Worm (Caenorhabditis elegans): Measurements from ENCODE around the gene epc-1.

The epc-1 gene

ce11 chrIII:12614669-12615451, 6.5 kb upstream of the epc-1 start:
- TF ChIP-seq W03F9.2 (tag; optimal IDR thresholded peaks at IDR 0.05) = peak; percentile 31
- peak; percentile 27 for TF ChIP-seq dao-5 (tag; optimal IDR thresholded peaks at IDR 0.05)
- peak; percentile 9 for TF ChIP-seq him-1 (tag; optimal IDR thresholded peaks at IDR 0.05)

ce11 chrIII:12614161-12614560, 5.8 kb upstream of the epc-1 start:
- no peak for TF ChIP-seq dao-5 (tag; optimal IDR thresholded peaks at IDR 0.05)
- no peak for TF ChIP-seq him-1 (tag; optimal IDR thresholded peaks at IDR 0.05)
- TF ChIP-seq W03F9.2 (tag; optimal IDR thresholded peaks at IDR 0.05) = no peak

DNA sequence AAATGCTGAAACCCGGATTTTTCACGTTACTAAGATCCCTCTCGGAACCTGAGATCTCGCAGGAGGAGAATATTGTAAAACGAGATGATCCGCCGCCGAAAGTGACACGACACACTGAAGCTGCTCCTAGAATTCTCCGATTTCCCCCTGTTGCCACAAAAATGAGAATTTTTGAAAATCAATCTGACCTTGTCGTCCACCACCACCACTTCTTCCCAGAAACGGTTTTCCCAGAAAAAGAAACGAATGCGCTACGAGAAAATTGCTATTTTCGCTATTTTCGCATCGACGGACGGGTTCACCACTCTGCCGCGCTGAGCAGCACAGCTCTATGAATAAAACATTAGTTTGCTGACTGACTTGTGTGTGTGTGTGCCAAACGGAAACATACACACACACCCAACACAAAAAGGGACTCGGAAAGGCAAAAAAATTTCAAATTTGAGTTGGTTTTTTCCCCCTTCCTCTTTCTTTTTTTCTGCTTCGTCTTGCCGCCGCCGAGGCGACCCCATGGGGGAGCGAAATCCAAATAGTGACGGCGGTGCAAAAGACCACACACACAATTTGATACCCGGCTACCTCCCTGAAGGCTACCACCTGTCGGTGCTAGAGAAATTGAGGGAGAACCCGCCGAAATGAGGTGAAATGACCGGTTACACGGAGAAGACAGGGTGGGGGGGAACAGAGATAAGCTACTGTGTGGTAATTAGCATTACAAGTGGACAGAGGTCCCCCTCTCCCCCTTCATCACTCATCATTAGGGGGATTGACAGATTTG, 4.9 kb upstream of the epc-1 start:
- no peak for TF ChIP-seq dao-5 (tag; optimal IDR thresholded peaks at IDR 0.05)
- no peak for TF ChIP-seq W03F9.2 (tag; optimal IDR thresholded peaks at IDR 0.05)
- TF ChIP-seq him-1 (tag; optimal IDR thresholded peaks at IDR 0.05) = no peak

ce11 chrIII:12612519-12612935, 4.1 kb upstream of the epc-1 start:
- TF ChIP-seq dao-5 (tag; optimal IDR thresholded peaks at IDR 0.05) = no peak
- TF ChIP-seq him-1 (tag; optimal IDR thresholded peaks at IDR 0.05) = peak; percentile 95
- peak; percentile 92 for TF ChIP-seq W03F9.2 (tag; optimal IDR thresholded peaks at IDR 0.05)

ce11 chrIII:12611414-12611813, 3.0 kb upstream of the epc-1 start:
- no peak for TF ChIP-seq W03F9.2 (tag; optimal IDR thresholded peaks at IDR 0.05)
- no peak for TF ChIP-seq him-1 (tag; optimal IDR thresholded peaks at IDR 0.05)
- no peak for TF ChIP-seq dao-5 (tag; optimal IDR thresholded peaks at IDR 0.05)

DNA sequence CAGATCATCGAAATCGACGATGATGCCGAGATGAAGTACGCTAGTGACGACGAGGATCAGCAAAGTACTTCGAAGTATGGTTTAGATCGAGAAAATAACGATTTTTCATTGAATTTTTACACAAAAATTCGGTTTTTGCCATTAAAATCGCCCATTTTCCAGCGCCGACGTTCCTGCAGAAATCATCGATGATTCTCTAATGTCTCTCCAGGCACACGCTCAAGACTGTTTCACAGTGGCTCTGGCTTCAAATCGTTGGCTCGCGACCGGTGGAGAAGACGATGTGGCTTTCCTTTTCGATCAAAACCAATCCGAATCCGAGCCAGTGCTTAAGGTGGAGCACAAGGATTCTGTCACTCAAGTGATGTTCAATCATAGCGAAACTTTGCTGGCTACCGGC, 1.0 kb upstream of the epc-1 start:
- TF ChIP-seq him-1 (tag; optimal IDR thresholded peaks at IDR 0.05) (no peak), dao-5 (tag; optimal IDR thresholded peaks at IDR 0.05) (no peak), W03F9.2 (tag; optimal IDR thresholded peaks at IDR 0.05) (no peak)

DNA sequence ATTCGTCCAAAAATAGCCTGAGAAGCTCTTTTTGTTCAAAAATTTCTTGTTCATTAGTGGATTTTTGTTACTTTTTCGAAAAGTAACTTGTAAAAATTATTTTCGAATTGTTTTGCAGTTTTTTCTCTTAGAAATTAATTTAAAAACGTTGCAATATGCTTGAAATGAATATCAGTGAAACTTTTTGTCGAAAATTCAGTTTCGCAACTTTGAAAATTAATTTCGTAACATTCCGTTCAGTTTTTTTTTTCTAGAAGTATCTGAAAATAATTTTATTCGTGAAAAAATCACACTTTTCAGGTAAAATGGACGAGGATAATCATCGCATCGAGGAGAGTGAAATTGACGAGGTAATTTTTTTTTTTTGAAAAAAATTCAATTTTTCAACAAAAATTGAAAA, 603 bp upstream of the epc-1 start, which contains the start of gene Y111B2A.12:
TSS of gene Y111B2A.12 (plus strand) at position 301 of the 400 bp plus-strand sequence.
- no peak for TF ChIP-seq dao-5 (tag; optimal IDR thresholded peaks at IDR 0.05)
- TF ChIP-seq him-1 (tag; optimal IDR thresholded peaks at IDR 0.05) = no peak
- TF ChIP-seq W03F9.2 (tag; optimal IDR thresholded peaks at IDR 0.05) = no peak

DNA sequence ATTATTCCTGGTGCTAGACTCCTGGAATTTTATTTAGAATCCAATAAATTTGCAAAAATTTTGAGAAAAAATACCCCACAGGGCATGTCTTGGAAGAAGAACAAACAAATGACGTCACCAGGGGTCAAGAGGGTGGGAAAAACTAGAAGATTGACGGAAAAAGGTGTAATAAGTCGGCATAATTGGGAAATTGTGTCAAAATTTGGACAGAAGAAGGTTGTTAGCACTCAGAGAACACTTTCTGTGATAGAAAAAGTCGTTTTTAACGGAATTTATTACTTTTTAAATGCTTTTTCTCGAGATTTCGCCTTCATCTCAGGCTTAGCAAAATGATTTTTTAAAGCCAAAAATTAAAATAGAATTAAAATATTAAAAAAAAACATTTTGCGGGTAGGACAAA, 1.1 kb downstream of the epc-1 start:
- TF ChIP-seq W03F9.2 (tag; optimal IDR thresholded peaks at IDR 0.05) (no peak), him-1 (tag; optimal IDR thresholded peaks at IDR 0.05) (no peak), dao-5 (tag; optimal IDR thresholded peaks at IDR 0.05) (no peak)

ce11 chrIII:12606175-12606574, 2.2 kb downstream of the epc-1 start:
- TF ChIP-seq him-1 (tag; optimal IDR thresholded peaks at IDR 0.05) (no peak), W03F9.2 (tag; optimal IDR thresholded peaks at IDR 0.05) (no peak), dao-5 (tag; optimal IDR thresholded peaks at IDR 0.05) (no peak)

DNA sequence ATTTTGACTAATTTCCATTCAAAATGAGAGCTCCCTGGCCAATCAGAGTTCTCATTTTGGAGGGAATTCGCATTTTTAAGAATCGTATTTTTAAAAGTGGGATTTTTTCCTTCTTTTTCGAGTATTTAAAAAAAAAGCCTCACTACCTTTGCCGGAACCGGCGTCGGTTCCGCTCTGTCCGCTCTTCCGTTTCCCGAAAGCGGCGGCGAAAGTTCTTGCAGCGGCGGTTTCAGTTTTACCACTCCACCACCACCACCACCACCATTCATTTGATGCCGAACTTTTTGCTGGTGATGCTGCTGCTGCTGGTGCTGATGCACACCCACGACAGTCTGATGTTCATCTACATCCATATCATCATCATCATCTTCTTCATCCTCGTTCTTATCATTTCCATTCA, 6.3 kb downstream of the epc-1 start:
- no peak for TF ChIP-seq dao-5 (tag; optimal IDR thresholded peaks at IDR 0.05)
- TF ChIP-seq W03F9.2 (tag; optimal IDR thresholded peaks at IDR 0.05) = no peak
- no peak for TF ChIP-seq him-1 (tag; optimal IDR thresholded peaks at IDR 0.05)

- no peak for TF ChIP-seq him-1 (tag; optimal IDR thresholded peaks at IDR 0.05)
- TF ChIP-seq W03F9.2 (tag; optimal IDR thresholded peaks at IDR 0.05) = no peak
- no peak for TF ChIP-seq dao-5 (tag; optimal IDR thresholded peaks at IDR 0.05)
Observed at ce11 chrIII:12599672-12600071, 8.7 kb downstream of the epc-1 start, which contains the start of gene gldi-8. gldi-8 (minus strand) TSS chrIII:12599729.

DNA sequence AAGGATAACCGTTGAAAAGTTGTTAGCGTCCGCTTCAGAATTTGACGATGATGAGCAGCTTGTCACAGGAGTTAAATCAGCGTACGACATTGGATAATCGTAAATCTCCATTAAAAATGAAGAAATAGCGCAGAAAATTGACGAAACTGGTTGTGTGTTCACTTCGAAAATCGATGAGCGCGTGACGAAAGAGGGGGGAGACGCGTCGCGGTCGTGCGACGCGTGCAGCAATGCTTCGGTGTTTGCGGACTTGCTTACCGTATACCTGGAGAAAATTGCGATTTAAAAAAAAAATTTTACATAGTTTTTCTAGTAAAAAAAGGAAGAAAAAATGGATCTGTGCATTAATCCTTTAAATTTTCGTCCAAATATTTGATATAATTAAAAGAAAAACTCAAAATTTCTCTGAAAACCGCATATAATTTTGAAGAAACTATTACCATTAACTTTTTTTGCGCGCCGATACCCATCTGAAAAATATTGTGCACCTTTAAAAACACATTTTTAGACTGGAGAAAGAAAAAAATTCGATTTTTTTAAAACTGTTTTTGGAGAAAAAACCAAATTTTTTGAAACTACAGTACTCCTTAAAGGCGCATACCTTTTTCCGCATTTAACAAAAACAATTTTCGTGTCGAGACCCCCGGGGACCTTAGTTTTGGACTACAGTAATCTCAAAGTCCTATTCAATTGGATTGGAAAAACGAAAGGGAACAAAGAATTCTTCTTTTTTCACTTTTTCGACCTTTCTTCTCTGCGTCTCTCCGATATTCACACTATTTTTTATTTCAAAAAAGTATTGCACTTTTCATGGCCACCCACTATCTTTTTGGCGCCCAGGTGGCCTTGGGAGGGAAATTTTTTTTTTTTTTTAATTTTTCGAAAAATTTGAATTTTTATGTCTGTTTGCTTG, 9.7 kb downstream of the epc-1 start:
- TF ChIP-seq dao-5 (tag; optimal IDR thresholded peaks at IDR 0.05) = peak; percentile 34
- TF ChIP-seq W03F9.2 (tag; optimal IDR thresholded peaks at IDR 0.05) = peak; percentile 53
- peak; percentile 59 for TF ChIP-seq him-1 (tag; optimal IDR thresholded peaks at IDR 0.05)

DNA sequence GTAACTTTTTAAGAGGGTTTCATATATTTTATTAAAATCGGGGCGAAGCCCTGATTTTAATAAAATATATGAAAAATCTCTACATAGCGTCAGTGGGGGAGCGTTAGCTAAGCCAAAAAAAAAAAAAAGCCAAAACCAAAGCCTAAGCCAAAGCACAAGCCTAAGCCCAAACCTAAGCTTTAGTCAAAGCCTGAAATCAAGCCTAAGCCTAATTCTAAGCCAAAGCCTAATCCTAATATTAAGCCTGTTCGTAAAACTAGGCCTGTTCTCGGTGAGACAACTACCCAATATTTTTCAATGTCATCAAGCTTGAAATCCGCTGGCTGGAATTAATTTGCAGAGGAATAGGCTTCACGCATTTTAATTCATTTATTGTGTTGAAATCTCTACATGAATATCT, 12.7 kb downstream of the epc-1 start:
- TF ChIP-seq W03F9.2 (tag; optimal IDR thresholded peaks at IDR 0.05) (no peak), him-1 (tag; optimal IDR thresholded peaks at IDR 0.05) (no peak), dao-5 (tag; optimal IDR thresholded peaks at IDR 0.05) (no peak)

All from whole organism, L4/young adult.